Worm (Caenorhabditis elegans) whole organism, young adult: ENCODE results near the gene rpc-1.

Experiments used
- B0019.2 ChIP-seq: fragments of 200-800 bp; sonication (Bioruptor generic); conservative IDR thresholded peaks from 2 replicates; pipeline ENCODE4 v1.3.6; 2022; ENCODE audit warnings: missing genetic modification reagents, missing genetic modification characterization, missing compliant biosample characterization
- B0336.3 ChIP-seq: fragments of 200-800 bp; sonication (Bioruptor generic); IDR thresholded peaks from 2 replicates; pipeline ENCODE4 v1.3.6; 2022; ENCODE audit warnings: missing genetic modification characterization, missing compliant biosample characterization
- F23B12.7 ChIP-seq: sonication (generic microtip); optimal IDR thresholded peaks from 2 replicates; lab custom pipeline; 2017; ENCODE audit warnings: missing genetic modification characterization, mild to moderate bottlenecking, missing compliant biosample characterization, antibody characterized with exemption, moderate library complexity; ENCODE audit not compliant: insufficient read depth
- F33H1.4 ChIP-seq: fragments of 200-800 bp; sonication (Bioruptor generic); IDR thresholded peaks from 2 replicates; pipeline ENCODE4 v1.3.6; 2022; ENCODE audit warnings: missing genetic modification reagents, missing genetic modification characterization, missing compliant biosample characterization
- F49E8.2 ChIP-seq: sonication (generic microtip); optimal IDR thresholded peaks from 3 replicates; lab custom pipeline; 2017; ENCODE audit warnings: missing genetic modification characterization, mild to moderate bottlenecking, missing compliant biosample characterization, antibody characterized with exemption, moderate library complexity; ENCODE audit not compliant: insufficient read depth
- K11D2.4 ChIP-seq: fragments of 200-800 bp; sonication (Bioruptor generic); IDR thresholded peaks from 2 replicates; pipeline ENCODE4 v1.3.6; 2022; ENCODE audit warnings: missing genetic modification reagents, missing genetic modification characterization, missing compliant biosample characterization
- ZK185.1 ChIP-seq: sonication (generic microtip); optimal IDR thresholded peaks from 2 replicates; lab custom pipeline; 2016; ENCODE audit warnings: mild to moderate bottlenecking, missing genetic modification characterization, missing compliant biosample characterization; ENCODE audit not compliant: poor library complexity, severe bottlenecking
- ama-1 ChIP-seq, 3 experiments: fragments of 150-350 bp in 1 of 3; sonication (generic microtip) in 2 of 3; optimal IDR thresholded peaks; 2 replicates each; lab custom pipeline; 2014 to 2018; ENCODE audit warnings: missing biosample characterization in 2 of 3, missing genetic modification characterization in 2 of 3, missing genetic modification reagents in 2 of 3
- attf-5 ChIP-seq: fragments of 200-800 bp; sonication (Bioruptor generic); optimal IDR thresholded peaks from 2 replicates; lab custom pipeline; 2018; ENCODE audit warnings: mild to moderate bottlenecking, missing genetic modification characterization, missing compliant biosample characterization
- bed-1 ChIP-seq: fragments of 200-800 bp; sonication (Bioruptor generic); IDR thresholded peaks from 2 replicates; pipeline ENCODE4 v1.3.6; 2022; ENCODE audit warnings: missing genetic modification reagents, missing genetic modification characterization, missing compliant biosample characterization
- ccch-3 ChIP-seq: fragments of 200-800 bp; sonication (Bioruptor generic); optimal IDR thresholded peaks from 2 replicates; lab custom pipeline; 2018; ENCODE audit warnings: mild to moderate bottlenecking, missing genetic modification characterization, missing compliant biosample characterization
- cebp-1 ChIP-seq, 2 experiments: fragments of 200-800 bp in 1 of 2; sonication (Bioruptor generic) in 1 of 2; sonication (generic microtip) in 1 of 2; IDR thresholded peaks in 1 of 2; optimal IDR thresholded peaks in 1 of 2; 2 replicates each; pipeline versions ENCODE4 v1.3.6 to Lab custom; 2017 to 2022; ENCODE audit warnings: missing compliant biosample characterization in 2 of 2, missing genetic modification characterization in 2 of 2, mild to moderate bottlenecking in 1 of 2, missing genetic modification reagents in 1 of 2, moderate library complexity in 1 of 2
- cebp-2 ChIP-seq: fragments of 200-800 bp; sonication (Bioruptor generic); IDR thresholded peaks from 2 replicates; pipeline ENCODE4 v1.3.6; 2022; ENCODE audit warnings: missing genetic modification characterization, missing compliant biosample characterization
- ets-4 ChIP-seq: fragments of 200-800 bp; sonication (Bioruptor generic); optimal IDR thresholded peaks from 2 replicates; lab custom pipeline; 2018; ENCODE audit warnings: mild to moderate bottlenecking, missing genetic modification characterization, missing compliant biosample characterization
- hlh-12 ChIP-seq: sonication (generic microtip); optimal IDR thresholded peaks from 2 replicates; lab custom pipeline; 2016; ENCODE audit warnings: missing genetic modification characterization, missing compliant biosample characterization
- hmg-1.2 ChIP-seq: fragments of 200-800 bp; sonication (Bioruptor generic); IDR thresholded peaks from 2 replicates; pipeline ENCODE4 v1.3.6; 2022; ENCODE audit warnings: missing genetic modification reagents, missing genetic modification characterization, missing compliant biosample characterization
- let-607 ChIP-seq, 2 experiments: fragments of 200-800 bp in 1 of 2; sonication (Bioruptor generic) in 1 of 2; sonication (generic microtip) in 1 of 2; optimal IDR thresholded peaks; 2 replicates each; lab custom pipeline; 2016 to 2018; ENCODE audit warnings: mild to moderate bottlenecking in 2 of 2, missing compliant biosample characterization in 2 of 2, missing genetic modification characterization in 2 of 2, moderate library complexity in 2 of 2, missing genotype in 1 of 2
- madf-8 ChIP-seq: fragments of 200-800 bp; sonication (Bioruptor generic); conservative IDR thresholded peaks from 2 replicates; pipeline ENCODE4 v1.3.6; 2022; ENCODE audit warnings: missing genetic modification reagents, missing genetic modification characterization, missing compliant biosample characterization
- mcd-1 ChIP-seq: fragments of 200-800 bp; sonication (Bioruptor generic); IDR thresholded peaks from 2 replicates; pipeline ENCODE4 v1.3.6; 2022; ENCODE audit warnings: missing genetic modification reagents, missing genetic modification characterization, missing compliant biosample characterization
- mes-4 ChIP-seq: sonication (generic microtip); optimal IDR thresholded peaks from 2 replicates; lab custom pipeline; 2016; ENCODE audit warnings: missing genotype, missing genetic modification characterization, missing compliant biosample characterization
- nfya-2 ChIP-seq: fragments of 200-800 bp; sonication (Bioruptor generic); IDR thresholded peaks from 2 replicates; pipeline ENCODE4 v1.3.6; 2022; ENCODE audit warnings: missing genetic modification reagents, missing genetic modification characterization, missing compliant biosample characterization
- nfyb-1 ChIP-seq: fragments of 200-800 bp; sonication (Bioruptor generic); IDR thresholded peaks from 2 replicates; pipeline ENCODE4 v1.3.6; 2022; ENCODE audit warnings: missing genetic modification reagents, missing genetic modification characterization, missing compliant biosample characterization
- nhr-80 ChIP-seq: sonication (generic microtip); optimal IDR thresholded peaks from 2 replicates; lab custom pipeline; 2016; ENCODE audit warnings: missing genetic modification characterization, missing compliant biosample characterization
- pha-4 ChIP-seq: fragments of 150-350 bp; sonication (generic microtip); optimal IDR thresholded peaks from 2 replicates; lab custom pipeline; 2014; ENCODE audit warnings: missing biosample characterization, missing genetic modification reagents, missing genetic modification characterization
- sdz-38 ChIP-seq: sonication (generic microtip); optimal IDR thresholded peaks from 2 replicates; lab custom pipeline; 2016; ENCODE audit warnings: missing genotype, missing genetic modification characterization, missing compliant biosample characterization
- tlf-1 ChIP-seq: fragments of 200-800 bp; sonication (Bioruptor generic); optimal IDR thresholded peaks from 2 replicates; lab custom pipeline; 2018; ENCODE audit warnings: mild to moderate bottlenecking, missing genetic modification characterization, missing compliant biosample characterization
- unc-130 ChIP-seq: sonication (generic microtip); optimal IDR thresholded peaks from 2 replicates; lab custom pipeline; 2016; ENCODE audit warnings: missing genetic modification reagents, missing genetic modification characterization, missing compliant biosample characterization
- unc-62 ChIP-seq: fragments of 150-350 bp; optimal IDR thresholded peaks from 2 replicates; lab custom pipeline; 2014; ENCODE audit warnings: missing biosample characterization, missing genetic modification reagents, missing genetic modification characterization
- xnd-1 ChIP-seq: sonication (generic microtip); optimal IDR thresholded peaks from 2 replicates; lab custom pipeline; 2016; ENCODE audit warnings: missing genotype, missing genetic modification reagents, missing genetic modification characterization, missing compliant biosample characterization
- ztf-25 ChIP-seq: fragments of 200-800 bp; sonication (Bioruptor generic); IDR thresholded peaks from 2 replicates; pipeline ENCODE4 v1.3.6; 2022; ENCODE audit warnings: missing genetic modification reagents, missing genetic modification characterization, missing compliant biosample characterization
- ztf-28 ChIP-seq: fragments of 200-800 bp; sonication (Bioruptor generic); IDR thresholded peaks from 2 replicates; pipeline ENCODE4 v1.3.6; 2022; ENCODE audit warnings: missing genetic modification reagents, missing genetic modification characterization, missing compliant biosample characterization
- ztf-3 ChIP-seq: fragments of 200-800 bp; sonication (Bioruptor generic); optimal IDR thresholded peaks from 2 replicates; lab custom pipeline; 2018; ENCODE audit warnings: mild to moderate bottlenecking, missing genetic modification characterization, missing compliant biosample characterization

The rpc-1 gene

ce11 chrIV:7147722-7148121 is 17.8 kb downstream of the rpc-1 start:
- no peak for TF ChIP-seq B0019.2
- TF ChIP-seq nfyb-1 (GFP tag; lab: Robert Waterston, UW): no peak
- TF ChIP-seq ama-1 (optimal IDR thresholded peaks at IDR 0.05; lab: Kevin White, UChicago): no peak
- TF ChIP-seq ama-1 (GFP tag; optimal IDR thresholded peaks at IDR 0.05; lab: Kevin White, UChicago): no peak
- no peak for TF ChIP-seq F33H1.4 (GFP tag; lab: Robert Waterston, UW)
- TF ChIP-seq mes-4: no peak
- no peak for TF ChIP-seq B0336.3 (GFP tag; lab: Robert Waterston, UW)
- no peak for TF ChIP-seq cebp-1 (GFP tag; IDR thresholded peaks at IDR 0.05; lab: Robert Waterston, UW)
- peak; percentile 26 for TF ChIP-seq cebp-1 (tag; optimal IDR thresholded peaks at IDR 0.05; lab: Kevin White, UChicago)
- peak; percentile 24 for TF ChIP-seq nhr-80
- TF ChIP-seq hmg-1.2 (GFP tag; lab: Robert Waterston, UW): peak; percentile 50; the same call in 1 of the 2 replicates
- TF ChIP-seq pha-4 (tag; lab: Kevin White, UChicago): peak; percentile 68
- TF ChIP-seq F49E8.2 (tag; lab: Kevin White, UChicago): no peak
- TF ChIP-seq madf-8 (GFP tag; lab: Robert Waterston, UW): no peak
- no peak for TF ChIP-seq ccch-3 (GFP tag; lab: Kevin White, UChicago)
- peak; percentile 2 for TF ChIP-seq ZK185.1
- no peak for TF ChIP-seq xnd-1 (tag; lab: Kevin White, UChicago)
- no peak for TF ChIP-seq attf-5 (GFP tag; lab: Kevin White, UChicago)

- TF ChIP-seq cebp-1 (GFP tag; IDR thresholded peaks at IDR 0.05; lab: Robert Waterston, UW) (no peak), cebp-1 (tag; optimal IDR thresholded peaks at IDR 0.05; lab: Kevin White, UChicago) (no peak), F23B12.7 (tag; lab: Kevin White, UChicago) (peak; percentile 56), xnd-1 (tag; lab: Kevin White, UChicago) (no peak), cebp-2 (GFP tag; lab: Robert Waterston, UW) (no peak), let-607 (tag; optimal IDR thresholded peaks at IDR 0.05; lab: Kevin White, UChicago) (peak in 1 of 2 experiments; percentile 11), ets-4 (GFP tag; lab: Kevin White, UChicago) (no peak), attf-5 (GFP tag; lab: Kevin White, UChicago) (peak; percentile 24), nhr-80 (peak; percentile 16), mcd-1 (GFP tag; lab: Robert Waterston, UW) (peak; percentile 35)
Measured at ce11 chrIV:7144670-7145257, 20.8 kb downstream of the rpc-1 start, which contains the start of gene hecd-1. Gene hecd-1 (minus strand): TSS chrIV:7144720.

ce11 chrIV:7139143-7139542 is 26.4 kb downstream of the rpc-1 start:
- TF ChIP-seq unc-130 (GFP tag; lab: Kevin White, UChicago) (no peak), ztf-28 (GFP tag; lab: Robert Waterston, UW) (no peak), ztf-25 (GFP tag; lab: Robert Waterston, UW) (no peak), ztf-3 (GFP tag; lab: Kevin White, UChicago) (no peak), B0336.3 (GFP tag; lab: Robert Waterston, UW) (no peak), ama-1 (optimal IDR thresholded peaks at IDR 0.05; lab: Kevin White, UChicago) (no peak), ama-1 (GFP tag; optimal IDR thresholded peaks at IDR 0.05; lab: Kevin White, UChicago) (no peak), tlf-1 (GFP tag; lab: Kevin White, UChicago) (no peak), hlh-12 (tag; lab: Kevin White, UChicago) (no peak), nfya-2 (GFP tag; lab: Robert Waterston, UW) (no peak), sdz-38 (tag; lab: Kevin White, UChicago) (no peak), unc-62 (GFP tag; lab: Kevin White, UChicago) (no peak), ccch-3 (GFP tag; lab: Kevin White, UChicago) (no peak), bed-1 (GFP tag; lab: Robert Waterston, UW) (no peak), K11D2.4 (GFP tag; lab: Robert Waterston, UW) (no peak)
- TF ChIP-seq, all 124 proteins: peak for 0
